Fruit fly (Drosophila melanogaster) whole organism: ENCODE results near the gene chm.

Experiments used
- CG8478 ChIP-seq: fragments of >200 bp; optimal IDR thresholded peaks from 2 replicates; lab custom pipeline; 2018; ENCODE audit warnings: inconsistent platforms
- psq ChIP-seq: fragments of >200 bp; optimal IDR thresholded peaks from 2 replicates; lab custom pipeline; 2017

- TF ChIP-seq CG8478 (lab: Kevin White, UChicago) = no peak
- TF ChIP-seq psq (lab: Kevin White, UChicago) = no peak
Measured at dm6 chr2L:7409602-7410001, 2.6 kb upstream of the chm start, which contains the start of gene CG5181.
